Fruit fly (Drosophila melanogaster) whole organism, larva: ENCODE measurements around the gene CG43678.

ENCODE experiments used
- noc ChIP-seq: fragments of 200-800 bp; sonication (Bioruptor generic); optimal IDR thresholded peaks from 3 replicates; lab custom pipeline; 2019; ENCODE audit warnings: missing biosample characterization, mild to moderate bottlenecking, missing genetic modification characterization, moderate library complexity

The CG43678 gene

dm6 chr3L:15049395-15049794 is at the start of gene CG43678:
Gene CG43678 (minus strand): TSS chr3L:15049495.
- TF ChIP-seq noc (tag; lab: Kevin White, UChicago), result no peak

dm6 chr3L:15097878-15098520 is 48.7 kb upstream of the CG43678 start, which contains the start of gene Ctps:
Gene Ctps (plus strand): TSS chr3L:15097914.
- no peak for TF ChIP-seq noc (tag; lab: Kevin White, UChicago)

- TF ChIP-seq noc (tag; lab: Kevin White, UChicago), result peak; percentile 58
These were observed 45.4 kb upstream of the CG43678 start, which contains the start of the genes sstn, Plp and GlyRS for dm6 chr3L:15094589-15095288. Gene sstn (minus strand): TSS chr3L:15094719. Gene Plp (minus strand): TSS chr3L:15094724. Gene GlyRS (plus strand): TSS chr3L:15095142.

- TF ChIP-seq noc (tag; lab: Kevin White, UChicago), result no peak
These were observed 44.8 kb upstream of the CG43678 start for dm6 chr3L:15093929-15094588.

- no peak for TF ChIP-seq noc (tag; lab: Kevin White, UChicago)
These were observed 40.8 kb upstream of the CG43678 start for dm6 chr3L:15089887-15090679.

dm6 chr3L:15089083-15089704 is 39.9 kb upstream of the CG43678 start:
- no peak for TF ChIP-seq noc (tag; lab: Kevin White, UChicago)

dm6 chr3L:15088285-15088684 is 39.0 kb upstream of the CG43678 start:
- no peak for TF ChIP-seq noc (tag; lab: Kevin White, UChicago)

- TF ChIP-seq noc (tag; lab: Kevin White, UChicago), result no peak
These were observed 35.0 kb upstream of the CG43678 start for dm6 chr3L:15084288-15084687.

- TF ChIP-seq noc (tag; lab: Kevin White, UChicago), result no peak
These were observed 30.0 kb upstream of the CG43678 start for dm6 chr3L:15079278-15079677.

- no peak for TF ChIP-seq noc (tag; lab: Kevin White, UChicago)
These were observed 29.1 kb upstream of the CG43678 start, which contains the start of gene Or71a for dm6 chr3L:15078347-15078746. Gene Or71a (minus strand): TSS chr3L:15078447.

- TF ChIP-seq noc (tag; lab: Kevin White, UChicago), result no peak
These were observed 27.1 kb upstream of the CG43678 start for dm6 chr3L:15076380-15076779.

- no peak for TF ChIP-seq noc (tag; lab: Kevin White, UChicago)
These were observed 24.4 kb upstream of the CG43678 start for dm6 chr3L:15073680-15074079.

- TF ChIP-seq noc (tag; lab: Kevin White, UChicago), result no peak
These were observed 22.9 kb upstream of the CG43678 start for dm6 chr3L:15072149-15072548.

- no peak for TF ChIP-seq noc (tag; lab: Kevin White, UChicago)
These were observed 15.6 kb upstream of the CG43678 start, which contains the start of gene Sytbeta for dm6 chr3L:15064877-15065276. Gene Sytbeta (minus strand): TSS chr3L:15064977.

- no peak for TF ChIP-seq noc (tag; lab: Kevin White, UChicago)
These were observed 12.3 kb upstream of the CG43678 start, which contains the start of gene CG13460 for dm6 chr3L:15061605-15062004. Gene CG13460 (minus strand): TSS chr3L:15061705.
